Worm (Caenorhabditis elegans): ENCODE measurements around the gene F22E5.20.

DNA sequence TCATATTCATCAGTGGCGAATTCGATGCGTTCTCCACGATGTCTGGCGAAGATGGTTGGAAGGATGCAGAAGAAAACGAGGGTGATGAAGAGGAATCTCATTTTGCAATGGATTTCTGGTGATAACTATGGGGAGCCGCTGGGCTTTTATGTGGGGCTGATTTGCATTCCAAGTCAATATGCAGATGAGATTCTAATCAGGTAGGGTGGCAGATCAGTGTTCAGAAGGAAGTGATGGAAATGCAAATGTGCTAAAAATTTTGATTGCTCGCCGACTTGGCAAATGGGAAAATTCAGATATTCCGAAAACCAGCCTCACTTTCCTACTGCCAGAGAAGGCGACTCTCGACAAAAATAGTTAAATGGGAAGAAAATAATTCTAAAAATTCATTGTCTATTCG, 16.6 kb upstream of the F22E5.20 start, which contains the start of gene nspf-3:
- TF ChIP-seq ham-2 (GFP tag; optimal IDR thresholded peaks at IDR 0.05): no peak
- TF ChIP-seq ces-1 (GFP tag; optimal IDR thresholded peaks at IDR 0.05): no peak
- no peak for TF ChIP-seq ceh-39 (tag; optimal IDR thresholded peaks at IDR 0.05)
- TF ChIP-seq blmp-1 (tag; optimal IDR thresholded peaks at IDR 0.05): no peak
- no peak for TF ChIP-seq mab-5 (tag; optimal IDR thresholded peaks at IDR 0.05)
- TF ChIP-seq nhr-12 (tag; optimal IDR thresholded peaks at IDR 0.05): no peak
- no peak for TF ChIP-seq snpc-4 (tag; optimal IDR thresholded peaks at IDR 0.05)
- no peak for TF ChIP-seq flh-1 (GFP tag; optimal IDR thresholded peaks at IDR 0.05)

Measured in whole organism, mixed stage, embryonic.